Worm (Caenorhabditis elegans) whole organism, L3 larva: Measurements from ENCODE around the gene srh-123.

Source experiments
- ceh-28 ChIP-seq: fragments of 150-350 bp; optimal IDR thresholded peaks from 2 replicates; lab custom pipeline; 2014; ENCODE audit warnings: missing biosample characterization, missing genetic modification reagents, missing genetic modification characterization
- daf-12 ChIP-seq: fragments of 150-350 bp; optimal IDR thresholded peaks from 2 replicates; lab custom pipeline; 2014; ENCODE audit warnings: missing biosample characterization, missing genetic modification reagents, missing genetic modification characterization
- elt-2 ChIP-seq: sonication (generic microtip); optimal IDR thresholded peaks from 2 replicates; lab custom pipeline; 2016; ENCODE audit warnings: missing genetic modification reagents, mild to moderate bottlenecking, missing genetic modification characterization, missing compliant biosample characterization
- jun-1 ChIP-seq: fragments of 150-350 bp; optimal IDR thresholded peaks from 2 replicates; lab custom pipeline; 2014; ENCODE audit warnings: missing biosample characterization, missing genetic modification reagents, missing genetic modification characterization
- nhr-12 ChIP-seq: fragments of 150-350 bp; optimal IDR thresholded peaks from 2 replicates; lab custom pipeline; 2014; ENCODE audit warnings: missing biosample characterization, missing genetic modification characterization
- nhr-67 ChIP-seq: fragments of 150-350 bp; optimal IDR thresholded peaks from 2 replicates; lab custom pipeline; 2014; ENCODE audit warnings: missing biosample characterization, missing genetic modification characterization
- pqm-1 ChIP-seq: fragments of 150-350 bp; optimal IDR thresholded peaks from 2 replicates; lab custom pipeline; 2017; ENCODE audit warnings: missing biosample characterization, missing genetic modification characterization, inconsistent platforms
- snpc-4 ChIP-seq: fragments of 150-350 bp; optimal IDR thresholded peaks from 2 replicates; lab custom pipeline; 2014; ENCODE audit warnings: missing biosample characterization, missing genetic modification characterization
- zag-1 ChIP-seq: fragments of 150-350 bp; optimal IDR thresholded peaks from 2 replicates; lab custom pipeline; 2014; ENCODE audit warnings: missing biosample characterization, missing genetic modification characterization

DNA sequence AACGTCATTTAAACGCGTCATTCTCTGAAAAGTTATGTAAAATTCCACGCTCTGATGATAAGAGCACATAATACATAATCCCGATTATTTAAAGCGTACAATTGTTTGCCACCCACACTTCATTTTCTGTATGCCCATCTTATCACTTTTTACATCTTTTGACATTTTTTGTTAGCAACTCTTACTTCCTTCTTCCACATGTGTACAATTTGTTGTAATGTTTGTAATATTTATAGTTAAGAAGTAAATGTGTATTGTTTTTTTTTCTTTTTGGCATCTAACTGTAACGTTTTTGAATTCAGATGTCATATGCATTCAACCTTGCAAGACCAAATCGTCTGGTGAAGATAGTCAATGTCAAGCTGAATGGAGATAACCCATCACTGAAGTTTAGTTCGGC, 46.9 kb downstream of the srh-123 start, which contains the start of gene fbxa-136:
- TF ChIP-seq nhr-67 (tag; lab: Kevin White, UChicago) (no peak), elt-2 (tag; lab: Kevin White, UChicago) (peak; percentile 29), snpc-4 (tag; lab: Kevin White, UChicago) (no peak), daf-12 (tag; lab: Kevin White, UChicago) (no peak), zag-1 (no peak), ceh-28 (tag; lab: Kevin White, UChicago) (no peak), pqm-1 (tag; lab: Kevin White, UChicago) (peak; percentile 69), nhr-12 (tag; lab: Kevin White, UChicago) (no peak), jun-1 (no peak)
